Worm (Caenorhabditis elegans): ENCODE results near the gene unc-103.

DNA sequence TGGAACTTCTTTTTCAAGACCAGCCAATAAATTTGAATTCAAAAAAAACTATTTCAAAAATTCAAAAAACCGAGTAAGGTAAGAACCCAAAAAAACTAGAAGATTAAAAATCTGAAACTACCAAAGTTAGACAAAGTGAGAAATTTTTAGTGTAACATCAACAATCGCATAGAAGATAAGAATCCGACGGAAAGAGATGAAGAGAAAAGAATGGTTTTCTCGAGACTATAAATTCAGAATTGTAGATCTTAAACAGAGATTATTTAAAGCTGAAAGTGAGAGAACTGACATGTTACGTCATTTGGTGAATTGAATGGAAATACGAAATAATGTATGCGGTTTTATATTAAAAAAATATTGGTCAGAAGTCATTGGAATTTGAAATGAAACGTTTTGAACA lies 13.1 kb upstream of the unc-103 start:
- no peak for TF ChIP-seq lin-39 (tag; optimal IDR thresholded peaks at IDR 0.05)
- TF ChIP-seq ceh-44 (GFP tag; IDR thresholded peaks at IDR 0.05), result no peak
- TF ChIP-seq unc-130 (GFP tag; optimal IDR thresholded peaks at IDR 0.05), result no peak
- no peak for TF ChIP-seq nhr-237 (tag; optimal IDR thresholded peaks at IDR 0.05)
- TF ChIP-seq ceh-82 (tag; optimal IDR thresholded peaks at IDR 0.05), result no peak
- TF ChIP-seq ztf-7 (tag; optimal IDR thresholded peaks at IDR 0.05), result no peak
- TF ChIP-seq Y5F2A.4 (GFP tag; optimal IDR thresholded peaks at IDR 0.05), result no peak
- TF ChIP-seq nhr-76 (tag; optimal IDR thresholded peaks at IDR 0.05), result no peak

Data from whole organism, L4 larva.